Fruit fly (Drosophila melanogaster): ENCODE measurements around the gene CG3534.
A peak's percentile ranks its signal among the peaks of the same experiment; 100 is the strongest.
"Not testable (repeated sequence)": the region's sequence is repeated elsewhere in the genome, so short reads cannot be mapped to it uniquely, and the experiment has no call there.

The CG3534 gene

dm6 chr3R:16986181-16987074, 9.8 kb upstream of the CG3534 start (continued):
- peak; percentile 86 for TF ChIP-seq CG4318 (GFP tag; optimal IDR thresholded peaks at IDR 0.05)
- peak; percentile 86 for TF ChIP-seq dac (GFP tag; optimal IDR thresholded peaks at IDR 0.05)
- TF ChIP-seq CG15336 (GFP tag; IDR thresholded peaks at IDR 0.05), result peak; percentile 96
- peak; percentile 90 for TF ChIP-seq net (GFP tag; optimal IDR thresholded peaks at IDR 0.05)
- TF ChIP-seq pdm3 (GFP tag; optimal IDR thresholded peaks at IDR 0.05), result peak; percentile 91
- TF ChIP-seq CG11902 (GFP tag; optimal IDR thresholded peaks at IDR 0.05), result peak; percentile 91
- TF ChIP-seq salr (GFP tag; optimal IDR thresholded peaks at IDR 0.05), result peak; percentile 73 to 80
- peak; percentile 77 for TF ChIP-seq CG6808 (GFP tag; optimal IDR thresholded peaks at IDR 0.05)
- TF ChIP-seq Eip78C (GFP tag), result peak; percentile 96
- TF ChIP-seq achi (GFP tag; optimal IDR thresholded peaks at IDR 0.05), result peak; percentile 88
- TF ChIP-seq Hr4 (GFP tag; optimal IDR thresholded peaks at IDR 0.05), result peak; percentile 95
- peak; percentile 89 for TF ChIP-seq CG6792 (GFP tag; optimal IDR thresholded peaks at IDR 0.05)
- TF ChIP-seq CG1621 (tag; optimal IDR thresholded peaks at IDR 0.05), result peak; percentile 84
- TF ChIP-seq eg (GFP tag; IDR thresholded peaks at IDR 0.05), result peak; percentile 98

- TF ChIP-seq CG11294 (GFP tag; IDR thresholded peaks at IDR 0.05) (no peak), CG8119 (GFP tag; IDR thresholded peaks at IDR 0.05) (peak; percentile 13; the same call in 1 of the 3 replicates), CG32006 (GFP tag; optimal IDR thresholded peaks at IDR 0.05) (peak; percentile 43), CG6276 (GFP tag; optimal IDR thresholded peaks at IDR 0.05) (peak; percentile 48), CG6792 (GFP tag; optimal IDR thresholded peaks at IDR 0.05) (no peak), CG16779 (tag; optimal IDR thresholded peaks at IDR 0.05) (peak; percentile 4), topi (GFP tag; optimal IDR thresholded peaks at IDR 0.05) (no peak)
Measured at dm6 chr3R:16987220-16987923, 8.9 kb upstream of the CG3534 start, which contains the start of gene CG18622. CG18622 (minus strand) TSS chr3R:16987732.

dm6 chr3R:16987924-16988298, 8.3 kb upstream of the CG3534 start:
- peak; percentile 56 for TF ChIP-seq Hr4 (GFP tag; optimal IDR thresholded peaks at IDR 0.05)
- no peak for TF ChIP-seq CG6792 (GFP tag; optimal IDR thresholded peaks at IDR 0.05)
- peak; percentile 50 for TF ChIP-seq CG32006 (GFP tag; optimal IDR thresholded peaks at IDR 0.05)
- peak; percentile 4 for TF ChIP-seq CG10669 (GFP tag; optimal IDR thresholded peaks at IDR 0.05)
- TF ChIP-seq Eip78C (GFP tag), result peak; percentile 32
- TF ChIP-seq ss (GFP tag; optimal IDR thresholded peaks at IDR 0.05), result no peak
- peak; percentile 23 for TF ChIP-seq dac (GFP tag; optimal IDR thresholded peaks at IDR 0.05)
- TF ChIP-seq CG6808 (GFP tag; optimal IDR thresholded peaks at IDR 0.05), result no peak
- no peak for TF ChIP-seq CG1621 (tag; optimal IDR thresholded peaks at IDR 0.05)
- peak; percentile 28 for TF ChIP-seq OdsH (GFP tag; optimal IDR thresholded peaks at IDR 0.05)
- peak; percentile 9 for TF ChIP-seq CG6276 (GFP tag; optimal IDR thresholded peaks at IDR 0.05)
- TF ChIP-seq Eip75B (GFP tag; optimal IDR thresholded peaks at IDR 0.05), result no peak

dm6 chr3R:16988514-16988913, 7.7 kb upstream of the CG3534 start, which contains the start of gene MESK4:
MESK4 (plus strand) TSS chr3R:16988814.
- TF ChIP-seq CG6792, lz, CG6808 (GFP tag; optimal IDR thresholded peaks at IDR 0.05): not testable (repeated sequence)

dm6 chr3R:16991781-16992180, 4.5 kb upstream of the CG3534 start, which contains the start of gene EMC2B:
EMC2B (minus strand) TSS chr3R:16991878.
- no peak for TF ChIP-seq fd59A (GFP tag; optimal IDR thresholded peaks at IDR 0.05)
- no peak for TF ChIP-seq fd85E (GFP tag; optimal IDR thresholded peaks at IDR 0.05)
- no peak for TF ChIP-seq CG10669 (GFP tag; optimal IDR thresholded peaks at IDR 0.05)
- no peak for TF ChIP-seq CG6808 (GFP tag; optimal IDR thresholded peaks at IDR 0.05)
- TF ChIP-seq Hr39 (GFP tag; optimal IDR thresholded peaks at IDR 0.05), result peak; percentile 60
- TF ChIP-seq esn (GFP tag; optimal IDR thresholded peaks at IDR 0.05), result peak; percentile 58
- no peak for TF ChIP-seq OdsH (GFP tag; optimal IDR thresholded peaks at IDR 0.05)
- TF ChIP-seq fkh (GFP tag; optimal IDR thresholded peaks at IDR 0.05), result no peak
- TF ChIP-seq CG31627 (GFP tag; optimal IDR thresholded peaks at IDR 0.05), result peak; percentile 52
- no peak for TF ChIP-seq Hr38 (GFP tag; optimal IDR thresholded peaks at IDR 0.05)
- no peak for TF ChIP-seq CG11294 (GFP tag; IDR thresholded peaks at IDR 0.05)
- TF ChIP-seq CG16779 (tag; optimal IDR thresholded peaks at IDR 0.05), result no peak
- TF ChIP-seq Lpt (GFP tag; optimal IDR thresholded peaks at IDR 0.05), result no peak
- TF ChIP-seq lz (GFP tag; optimal IDR thresholded peaks at IDR 0.05), result peak; percentile 63
- TF ChIP-seq svp (GFP tag), result peak; percentile 20
- TF ChIP-seq CG3919 (GFP tag; optimal IDR thresholded peaks at IDR 0.05), result peak; percentile 52
- no peak for TF ChIP-seq spab (GFP tag; optimal IDR thresholded peaks at IDR 0.05)
- no peak for TF ChIP-seq eg (GFP tag; IDR thresholded peaks at IDR 0.05)
- no peak for TF ChIP-seq pdm3 (GFP tag; optimal IDR thresholded peaks at IDR 0.05)
- no peak for TF ChIP-seq Gug (GFP tag; IDR thresholded peaks at IDR 0.05)
- no peak for TF ChIP-seq salr (GFP tag; optimal IDR thresholded peaks at IDR 0.05)
- TF ChIP-seq cyc (GFP tag; optimal IDR thresholded peaks at IDR 0.05), result peak; percentile 36
- TF ChIP-seq ss (GFP tag; optimal IDR thresholded peaks at IDR 0.05), result no peak
- peak; percentile 24 for TF ChIP-seq achi (GFP tag; optimal IDR thresholded peaks at IDR 0.05)
